Worm (Caenorhabditis elegans) whole organism, late embryonic: ENCODE data around the gene R10E11.5.

Experiments
- dve-1 ChIP-seq: sonication (generic microtip); optimal IDR thresholded peaks from 2 replicates; lab custom pipeline; 2017; ENCODE audit warnings: antibody characterized with exemption, mild to moderate bottlenecking, missing genetic modification characterization, missing compliant biosample characterization
- elt-4 ChIP-seq: sonication (generic microtip); optimal IDR thresholded peaks from 2 replicates; lab custom pipeline; 2016; ENCODE audit warnings: missing genetic modification characterization, missing compliant biosample characterization
- hlh-30 ChIP-seq: sonication (generic microtip); optimal IDR thresholded peaks from 2 replicates; lab custom pipeline; 2017; ENCODE audit warnings: antibody characterized with exemption, missing genetic modification characterization, missing compliant biosample characterization; ENCODE audit not compliant: insufficient read depth
- lim-6 ChIP-seq: sonication (generic microtip); optimal IDR thresholded peaks from 2 replicates; lab custom pipeline; 2016; ENCODE audit warnings: missing genetic modification characterization, missing compliant biosample characterization
- nhr-11 ChIP-seq: fragments of 150-350 bp; optimal IDR thresholded peaks from 2 replicates; lab custom pipeline; 2014; ENCODE audit warnings: missing biosample characterization, missing genetic modification characterization

DNA sequence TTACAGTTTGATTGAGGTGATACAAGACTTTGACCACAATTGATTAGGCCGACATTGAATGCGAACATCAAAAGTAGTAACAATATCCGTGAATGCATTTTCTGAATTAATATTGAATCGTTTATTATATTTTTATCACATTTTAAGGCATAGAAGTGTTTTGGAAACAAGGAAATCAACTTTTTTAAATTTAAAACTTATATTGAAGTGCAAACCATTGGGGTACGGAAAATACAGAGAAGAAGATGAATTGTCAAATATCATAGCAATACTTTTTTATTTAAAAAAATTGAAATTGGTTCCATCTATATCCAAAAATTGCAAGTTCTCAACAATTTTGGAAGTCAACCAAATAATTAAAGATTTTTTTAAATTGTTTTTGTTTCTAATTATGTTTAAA, 46.2 kb downstream of the R10E11.5 start, which contains the start of gene T05G5.1:
- TF ChIP-seq dve-1: no peak
- TF ChIP-seq hlh-30: no peak
- TF ChIP-seq nhr-11 (tag; lab: Kevin White, UChicago): no peak
- no peak for TF ChIP-seq lim-6 (tag; lab: Kevin White, UChicago)
- TF ChIP-seq elt-4 (tag; lab: Kevin White, UChicago): no peak
